Fruit fly (Drosophila melanogaster) whole organism, wandering third instar larva: ENCODE measurements around the gene udt.

Experiments used
- Hr83 ChIP-seq: fragments of 200-300 bp; sonication (Bioruptor generic); optimal IDR thresholded peaks from 2 replicates; lab custom pipeline; 2016; ENCODE audit warnings: missing biosample characterization, mild to moderate bottlenecking, missing genetic modification characterization, moderate library complexity; ENCODE audit not compliant: poor library complexity, severe bottlenecking
- Jra ChIP-seq: sonication (Bioruptor generic); optimal IDR thresholded peaks from 2 replicates; lab custom pipeline; 2016; ENCODE audit warnings: missing biosample characterization, missing genetic modification characterization
- N ChIP-seq: fragments of >200 bp; optimal IDR thresholded peaks from 2 replicates; lab custom pipeline; 2018; ENCODE audit warnings: missing biosample characterization, missing external identifiers, missing genetic modification characterization
- pan ChIP-seq: fragments of >200 bp; optimal IDR thresholded peaks from 2 replicates; lab custom pipeline; 2017

- TF ChIP-seq pan (lab: Kevin White, UChicago), result no peak
- TF ChIP-seq Hr83 (GFP tag; lab: Kevin White, UChicago), result no peak
- TF ChIP-seq N (GFP tag; lab: Kevin White, UChicago), result no peak
- no peak for TF ChIP-seq Jra (GFP tag; lab: Kevin White, UChicago)
Observed at dm6 chr3R:23727657-23728056, 35.4 kb downstream of the udt start.
